Worm (Caenorhabditis elegans) whole organism, L3 larva: ENCODE results near the gene F20D6.9.

Experiments used
- R02D3.7 ChIP-seq: fragments of 150-350 bp; optimal IDR thresholded peaks from 2 replicates; lab custom pipeline; 2014; ENCODE audit warnings: missing biosample characterization, missing genetic modification characterization
- ZK546.5 ChIP-seq: sonication (generic microtip); optimal IDR thresholded peaks from 2 replicates; lab custom pipeline; 2017; ENCODE audit warnings: missing biosample characterization, missing genetic modification characterization
- ama-1 ChIP-seq: fragments of 150-350 bp; optimal IDR thresholded peaks from 2 replicates; lab custom pipeline; 2018
- ceh-16 ChIP-seq: sonication (generic microtip); optimal IDR thresholded peaks from 2 replicates; lab custom pipeline; 2017; ENCODE audit warnings: missing biosample characterization, missing genetic modification characterization
- ceh-82 ChIP-seq: fragments of 150-350 bp; optimal IDR thresholded peaks from 2 replicates; lab custom pipeline; 2014; ENCODE audit warnings: missing biosample characterization, missing genetic modification characterization
- ceh-9 ChIP-seq: sonication (generic microtip); optimal IDR thresholded peaks from 2 replicates; lab custom pipeline; 2018; ENCODE audit warnings: missing biosample characterization, missing genetic modification characterization
- daf-12 ChIP-seq: fragments of 150-350 bp; optimal IDR thresholded peaks from 2 replicates; lab custom pipeline; 2014; ENCODE audit warnings: missing biosample characterization, missing genetic modification reagents, missing genetic modification characterization
- egl-5 ChIP-seq: fragments of 150-350 bp; optimal IDR thresholded peaks from 2 replicates; lab custom pipeline; 2017; ENCODE audit warnings: missing biosample characterization, missing genetic modification reagents, missing genetic modification characterization, inconsistent platforms
- elt-2 ChIP-seq: sonication (generic microtip); optimal IDR thresholded peaks from 2 replicates; lab custom pipeline; 2016; ENCODE audit warnings: missing genetic modification reagents, mild to moderate bottlenecking, missing genetic modification characterization, missing compliant biosample characterization
- elt-3 ChIP-seq, 3 experiments: fragments of 150-350 bp in 1 of 3; sonication (generic microtip) in 2 of 3; optimal IDR thresholded peaks; 2 replicates in 2 of 3; 4 replicates in 1 of 3; lab custom pipeline; 2014 to 2017; ENCODE audit warnings: missing biosample characterization in 3 of 3, missing genetic modification characterization in 3 of 3
- fkh-2 ChIP-seq: fragments of 150-350 bp; optimal IDR thresholded peaks from 2 replicates; lab custom pipeline; 2014; ENCODE audit warnings: missing biosample characterization, missing genetic modification reagents, missing genetic modification characterization
- hmg-11 ChIP-seq: sonication (generic microtip); optimal IDR thresholded peaks from 2 replicates; lab custom pipeline; 2016; ENCODE audit warnings: missing genetic modification characterization, missing compliant biosample characterization
- jun-1 ChIP-seq: fragments of 150-350 bp; optimal IDR thresholded peaks from 2 replicates; lab custom pipeline; 2014; ENCODE audit warnings: missing biosample characterization, missing genetic modification reagents, missing genetic modification characterization
- lin-15B ChIP-seq: fragments of 150-350 bp; optimal IDR thresholded peaks from 2 replicates; lab custom pipeline; 2014; ENCODE audit warnings: missing biosample characterization, missing genetic modification characterization
- lin-39 ChIP-seq: fragments of 150-350 bp; optimal IDR thresholded peaks from 2 replicates; lab custom pipeline; 2018; ENCODE audit warnings: missing biosample characterization, missing genetic modification reagents, missing genetic modification characterization
- lsy-12 ChIP-seq: sonication (generic microtip); optimal IDR thresholded peaks from 2 replicates; lab custom pipeline; 2016; ENCODE audit warnings: mild to moderate bottlenecking, missing genetic modification characterization, missing compliant biosample characterization
- nfya-1 ChIP-seq: sonication (generic microtip); optimal IDR thresholded peaks from 2 replicates; lab custom pipeline; 2017; ENCODE audit warnings: missing genetic modification characterization, mild to moderate bottlenecking, missing compliant biosample characterization, antibody characterized with exemption, moderate library complexity; ENCODE audit not compliant: insufficient read depth
- nhr-23 ChIP-seq: fragments of 150-350 bp; optimal IDR thresholded peaks from 2 replicates; lab custom pipeline; 2014; ENCODE audit warnings: missing biosample characterization, missing genetic modification reagents, missing genetic modification characterization
- nhr-237 ChIP-seq: fragments of 150-350 bp; optimal IDR thresholded peaks from 2 replicates; lab custom pipeline; 2014; ENCODE audit warnings: missing biosample characterization, missing genetic modification characterization
- nhr-25 ChIP-seq: sonication (generic microtip); optimal IDR thresholded peaks from 2 replicates; lab custom pipeline; 2017; ENCODE audit warnings: missing biosample characterization, missing genetic modification characterization
- nhr-28 ChIP-seq: fragments of 150-350 bp; optimal IDR thresholded peaks from 2 replicates; lab custom pipeline; 2014; ENCODE audit warnings: missing biosample characterization, missing genetic modification characterization
- nhr-76 ChIP-seq: fragments of 150-350 bp; sonication (generic microtip); optimal IDR thresholded peaks from 5 replicates; lab custom pipeline; 2014; ENCODE audit warnings: missing biosample characterization, missing genetic modification characterization
- nhr-77 ChIP-seq: fragments of 150-350 bp; optimal IDR thresholded peaks from 2 replicates; lab custom pipeline; 2014; ENCODE audit warnings: missing biosample characterization, missing genetic modification characterization
- pha-4 ChIP-seq: fragments of 150-350 bp; optimal IDR thresholded peaks from 2 replicates; lab custom pipeline; 2014; ENCODE audit warnings: missing biosample characterization, missing genetic modification reagents, missing genetic modification characterization
- pqm-1 ChIP-seq: fragments of 150-350 bp; optimal IDR thresholded peaks from 2 replicates; lab custom pipeline; 2017; ENCODE audit warnings: missing biosample characterization, missing genetic modification characterization, inconsistent platforms
- snpc-4 ChIP-seq: fragments of 150-350 bp; optimal IDR thresholded peaks from 2 replicates; lab custom pipeline; 2014; ENCODE audit warnings: missing biosample characterization, missing genetic modification characterization
- tbx-2 ChIP-seq: sonication (generic microtip); optimal IDR thresholded peaks from 2 replicates; lab custom pipeline; 2016; ENCODE audit warnings: mild to moderate bottlenecking, missing genetic modification characterization, missing compliant biosample characterization
- unc-39 ChIP-seq: sonication (generic microtip); optimal IDR thresholded peaks from 4 replicates; lab custom pipeline; 2017; ENCODE audit warnings: missing biosample characterization, missing genetic modification characterization
- zag-1 ChIP-seq: fragments of 150-350 bp; optimal IDR thresholded peaks from 2 replicates; lab custom pipeline; 2014; ENCODE audit warnings: missing biosample characterization, missing genetic modification characterization
- ztf-4 ChIP-seq: fragments of 150-350 bp; optimal IDR thresholded peaks from 2 replicates; lab custom pipeline; 2014; ENCODE audit warnings: missing biosample characterization, missing genetic modification characterization

The F20D6.9 gene

ce11 chrV:8212816-8213215, 35.6 kb upstream of the F20D6.9 start:
- TF ChIP-seq ceh-82 (no peak), ztf-4 (tag; lab: Kevin White, UChicago) (no peak), daf-12 (no peak), fkh-2 (tag; lab: Kevin White, UChicago) (no peak), zag-1 (tag; lab: Kevin White, UChicago) (no peak), pqm-1 (peak; percentile 83), elt-2 (tag; lab: Kevin White, UChicago) (peak; percentile 87), nhr-28 (tag; lab: Kevin White, UChicago) (no peak), ceh-9 (no peak)

- TF ChIP-seq jun-1 (tag; lab: Kevin White, UChicago) (no peak), R02D3.7 (tag; lab: Kevin White, UChicago) (no peak), nhr-76 (tag; lab: Kevin White, UChicago) (no peak), unc-39 (no peak), lin-39 (tag; lab: Kevin White, UChicago) (no peak), snpc-4 (tag; lab: Kevin White, UChicago) (no peak), elt-3 (tag; optimal IDR thresholded peaks at IDR 0.05; lab: Kevin White, UChicago) (no peak), ceh-9 (no peak), ztf-4 (tag; lab: Kevin White, UChicago) (no peak), nhr-28 (tag; lab: Kevin White, UChicago) (no peak)
These were observed 34.7 kb upstream of the F20D6.9 start for ce11 chrV:8211993-8212392.

- TF ChIP-seq elt-2 (tag; lab: Kevin White, UChicago) (no peak), nhr-28 (tag; lab: Kevin White, UChicago) (no peak), nfya-1 (tag; lab: Kevin White, UChicago) (peak; percentile 19), ama-1 (lab: Kevin White, UChicago) (no peak), ceh-16 (no peak), lin-39 (tag; lab: Kevin White, UChicago) (no peak), hmg-11 (tag; lab: Kevin White, UChicago) (no peak), nhr-237 (tag; lab: Kevin White, UChicago) (no peak), tbx-2 (tag; lab: Kevin White, UChicago) (no peak)
- TF ChIP-seq, all 47 proteins: peak for 1
These were observed 33.3 kb upstream of the F20D6.9 start for ce11 chrV:8210527-8210926.

- TF ChIP-seq nhr-23 (tag; lab: Kevin White, UChicago) (peak; percentile 45), lin-15B (tag; lab: Kevin White, UChicago) (no peak), egl-5 (tag; lab: Kevin White, UChicago) (no peak), ceh-16 (no peak), unc-39 (no peak), R02D3.7 (tag; lab: Kevin White, UChicago) (no peak)
- TF ChIP-seq, all 47 proteins: peak for 1
These were observed 29.7 kb upstream of the F20D6.9 start, which contains the start of gene timp-1 for ce11 chrV:8206931-8207330. Gene timp-1, plus strand, starts transcription at chrV:8207235.

- TF ChIP-seq elt-2 (tag; lab: Kevin White, UChicago) (peak; percentile 21), pha-4 (tag; lab: Kevin White, UChicago) (peak; percentile 76), nfya-1 (tag; lab: Kevin White, UChicago) (no peak), pqm-1 (peak; percentile 16), fkh-2 (tag; lab: Kevin White, UChicago) (no peak), unc-39 (no peak), ztf-4 (tag; lab: Kevin White, UChicago) (no peak), ceh-9 (no peak), nhr-25 (tag; lab: Kevin White, UChicago) (no peak), egl-5 (tag; lab: Kevin White, UChicago) (no peak), ceh-82 (no peak), R02D3.7 (tag; lab: Kevin White, UChicago) (no peak), zag-1 (tag; lab: Kevin White, UChicago) (no peak), lsy-12 (no peak), nhr-77 (tag; lab: Kevin White, UChicago) (no peak), ZK546.5 (tag; lab: Kevin White, UChicago) (no peak)
These were observed 25.9 kb upstream of the F20D6.9 start, which contains the start of gene cest-17 for ce11 chrV:8203085-8203643. Gene cest-17, plus strand, starts transcription at chrV:8203332.
